Worm (Caenorhabditis elegans): ENCODE measurements around the gene F26C11.1.

DNA sequence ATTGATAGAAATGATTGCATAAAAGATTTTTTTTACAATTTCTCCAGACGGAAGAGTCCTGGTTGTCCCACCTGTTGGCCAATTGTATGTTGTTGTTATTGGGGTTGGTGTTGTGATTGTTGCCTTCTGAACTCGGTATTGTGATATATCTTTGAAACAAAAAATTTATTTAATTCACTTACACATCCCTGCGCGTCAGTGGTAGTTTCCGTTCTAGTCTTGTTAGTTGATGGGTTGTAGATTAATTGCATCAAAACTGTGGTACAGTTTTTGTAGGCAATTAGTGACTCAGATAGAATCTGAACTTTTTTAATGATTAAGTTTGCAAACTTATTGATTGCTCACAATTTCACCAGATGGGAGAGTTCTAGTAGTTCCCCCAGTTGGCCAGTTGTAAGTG is 9.9 kb downstream of the F26C11.1 start:
- no peak for TF ChIP-seq ztf-29 (GFP tag; IDR thresholded peaks at IDR 0.05)
- TF ChIP-seq med-1 (GFP tag; optimal IDR thresholded peaks at IDR 0.05; ENCODE audit: insufficient read depth), result no peak
- no peak for TF ChIP-seq klf-2 (GFP tag; conservative IDR thresholded peaks at IDR 0.05)

Data from whole organism, midembryonic.